Fruit fly (Drosophila melanogaster): Measurements from ENCODE around the gene CG14443.

CG14443 gene

dm6 chrX:6599233-6599632 lies 34.5 kb upstream of the CG14443 start (continued):
- TF ChIP-seq Taf1 (GFP tag; IDR thresholded peaks at IDR 0.05): peak; percentile 97
- TF ChIP-seq bcd (GFP tag; optimal IDR thresholded peaks at IDR 0.05): peak; percentile 93
- peak; percentile 95 for TF ChIP-seq CG11695 (GFP tag; IDR thresholded peaks at IDR 0.05)
- peak; percentile 84 for TF ChIP-seq CG10654 (GFP tag; optimal IDR thresholded peaks at IDR 0.05)
- TF ChIP-seq Jarid2 (GFP tag; optimal IDR thresholded peaks at IDR 0.05): peak; percentile 68
- peak; percentile 85 for TF ChIP-seq HLH54F (GFP tag; optimal IDR thresholded peaks at IDR 0.05)
- TF ChIP-seq vvl (GFP tag; IDR thresholded peaks at IDR 0.05): peak; percentile 99
- TF ChIP-seq CG5245 (GFP tag; optimal IDR thresholded peaks at IDR 0.05): peak; percentile 82
- peak; percentile 45 for TF ChIP-seq CG14965 (GFP tag; optimal IDR thresholded peaks at IDR 0.05; ENCODE audit: borderline replicate concordance)
- TF ChIP-seq CG6254 (GFP tag; optimal IDR thresholded peaks at IDR 0.05): peak; percentile 63
- TF ChIP-seq Nf-YC (tag; optimal IDR thresholded peaks at IDR 0.05): no peak
- no peak for TF ChIP-seq CG14050 (GFP tag; IDR thresholded peaks at IDR 0.05)
- peak; percentile 91 for TF ChIP-seq dmrt99B (tag; optimal IDR thresholded peaks at IDR 0.05)
- TF ChIP-seq CG43689 (GFP tag; IDR thresholded peaks at IDR 0.05): no peak
- TF ChIP-seq Optix (GFP tag; IDR thresholded peaks at IDR 0.05): peak; percentile 80
- peak; percentile 86 for TF ChIP-seq luna (GFP tag; optimal IDR thresholded peaks at IDR 0.05)
- TF ChIP-seq her (GFP tag; optimal IDR thresholded peaks at IDR 0.05): peak; percentile 76
- peak; percentile 99 for TF ChIP-seq CG9932 (GFP tag; IDR thresholded peaks at IDR 0.05)
- TF ChIP-seq usp (GFP tag; optimal IDR thresholded peaks at IDR 0.05): no peak
- peak; percentile 76 for TF ChIP-seq z (GFP tag; IDR thresholded peaks at IDR 0.05)
- peak; percentile 90 for TF ChIP-seq aop (GFP tag; IDR thresholded peaks at IDR 0.05)
- peak; percentile 98 for TF ChIP-seq ase (GFP tag; IDR thresholded peaks at IDR 0.05)
- no peak for TF ChIP-seq Atf3 (GFP tag; optimal IDR thresholded peaks at IDR 0.05)
- TF ChIP-seq CG12391 (tag; optimal IDR thresholded peaks at IDR 0.05): no peak
- peak; percentile 91 for TF ChIP-seq CG16779 (GFP tag; IDR thresholded peaks at IDR 0.05)
- peak; percentile 56 for TF ChIP-seq B-H2 (GFP tag; optimal IDR thresholded peaks at IDR 0.05)
- TF ChIP-seq CG2129 (GFP tag; IDR thresholded peaks at IDR 0.05; ENCODE audit: partially characterized antibody): no peak
- peak; percentile 95 for TF ChIP-seq Fer3 (tag; optimal IDR thresholded peaks at IDR 0.05)
- TF ChIP-seq Six4 (GFP tag; optimal IDR thresholded peaks at IDR 0.05): peak; percentile 83
- TF ChIP-seq CG12155 (GFP tag; optimal IDR thresholded peaks at IDR 0.05): peak; percentile 91
- TF ChIP-seq ci (GFP tag; IDR thresholded peaks at IDR 0.05): peak; percentile 90
- peak; percentile 88 for TF ChIP-seq phol (tag; optimal IDR thresholded peaks at IDR 0.05)
- peak; percentile 90 for TF ChIP-seq jumu (GFP tag; optimal IDR thresholded peaks at IDR 0.05)
- TF ChIP-seq CG12219 (GFP tag; optimal IDR thresholded peaks at IDR 0.05): peak; percentile 64
- peak; percentile 88 for TF ChIP-seq CG3281 (GFP tag; optimal IDR thresholded peaks at IDR 0.05)
- no peak for TF ChIP-seq HLHmδ (GFP tag; optimal IDR thresholded peaks at IDR 0.05)
- no peak for TF ChIP-seq hkb (optimal IDR thresholded peaks at IDR 0.05)
- peak; percentile 98 for TF ChIP-seq hkb (GFP tag; IDR thresholded peaks at IDR 0.05)
- TF ChIP-seq E2f2 (GFP tag; IDR thresholded peaks at IDR 0.05): peak; percentile 82
- TF ChIP-seq CG8359 (GFP tag; optimal IDR thresholded peaks at IDR 0.05; ENCODE audit: borderline replicate concordance): no peak
- TF ChIP-seq ro (GFP tag; IDR thresholded peaks at IDR 0.05): peak; percentile 96
- peak; percentile 95 for TF ChIP-seq lilli (GFP tag; optimal IDR thresholded peaks at IDR 0.05)
- peak; percentile 70 for TF ChIP-seq Dp (GFP tag; optimal IDR thresholded peaks at IDR 0.05)
- TF ChIP-seq lola (GFP tag; optimal IDR thresholded peaks at IDR 0.05): no peak
- peak; percentile 23 for TF ChIP-seq CoRest (tag; optimal IDR thresholded peaks at IDR 0.05)
- TF ChIP-seq CG12942 (GFP tag; optimal IDR thresholded peaks at IDR 0.05): no peak
- TF ChIP-seq CG8944 (GFP tag; optimal IDR thresholded peaks at IDR 0.05): no peak
- TF ChIP-seq CG8089 (GFP tag; optimal IDR thresholded peaks at IDR 0.05): peak; percentile 78
- TF ChIP-seq stwl (tag; optimal IDR thresholded peaks at IDR 0.05): peak; percentile 67
- TF ChIP-seq fd96Cb (tag; optimal IDR thresholded peaks at IDR 0.05): peak; percentile 90
- TF ChIP-seq HLH3B (GFP tag; IDR thresholded peaks at IDR 0.05): peak; percentile 98
- peak; percentile 65 for TF ChIP-seq CG7271 (tag; optimal IDR thresholded peaks at IDR 0.05)

All from whole organism, embryonic.